Fruit fly (Drosophila melanogaster): ENCODE measurements around the gene Cmpk.

The Cmpk gene

DNA sequence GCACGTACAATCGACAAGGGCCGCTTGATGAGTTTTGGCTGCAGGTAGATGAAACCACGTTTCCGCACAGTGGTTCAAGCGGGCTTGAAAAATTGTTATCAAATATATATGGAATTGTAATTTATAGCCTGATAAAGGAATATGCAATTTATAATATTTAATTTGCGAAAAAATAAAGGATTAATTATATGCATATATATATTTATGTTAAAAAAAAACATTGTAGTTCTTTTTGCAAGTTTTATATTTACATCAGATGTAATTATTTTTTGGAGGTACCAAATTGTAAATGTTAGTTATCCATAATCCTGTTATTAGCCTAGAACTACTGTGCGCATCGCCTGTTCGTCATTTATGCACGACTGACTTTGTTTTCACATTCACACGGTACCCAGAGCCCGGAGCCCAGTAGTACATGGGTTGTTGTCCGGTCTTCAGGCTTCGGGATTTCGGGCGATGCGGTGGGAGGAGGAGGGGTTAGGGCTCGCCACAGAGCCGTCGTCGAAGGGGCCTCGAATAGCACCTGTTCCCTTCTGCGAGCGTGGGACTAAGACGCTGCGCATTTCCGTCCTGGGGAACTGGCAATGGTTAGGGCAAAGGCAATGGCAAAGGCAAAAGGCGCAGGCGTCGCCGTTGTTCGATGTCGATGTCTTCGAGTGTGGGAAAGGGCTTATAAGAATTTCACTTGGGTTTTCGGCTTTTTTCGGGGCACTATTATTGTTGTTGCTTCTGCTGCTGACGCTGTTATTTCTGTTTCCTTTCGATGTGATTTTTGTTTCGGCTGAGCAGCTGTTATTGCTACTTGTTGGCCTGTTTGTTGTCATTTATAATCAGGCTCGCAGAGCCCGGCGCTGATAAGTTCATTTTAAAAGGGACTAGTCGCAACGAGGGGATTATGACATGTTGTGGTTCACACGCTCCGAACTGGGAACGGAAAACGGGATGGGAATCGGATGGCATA lies 37.2 kb downstream of the Cmpk start (continued):
- TF ChIP-seq CG4404 (GFP tag; IDR thresholded peaks at IDR 0.05) = peak; percentile 94
- TF ChIP-seq CG8359 (GFP tag; optimal IDR thresholded peaks at IDR 0.05; ENCODE audit: borderline replicate concordance) = peak; percentile 79
- TF ChIP-seq Bdp1 (GFP tag; optimal IDR thresholded peaks at IDR 0.05) = no peak
- peak; percentile 35 for TF ChIP-seq CG17568 (GFP tag; optimal IDR thresholded peaks at IDR 0.05)
- TF ChIP-seq CG18599 (GFP tag; optimal IDR thresholded peaks at IDR 0.05) = peak; percentile 69
- TF ChIP-seq CG11504 (tag; optimal IDR thresholded peaks at IDR 0.05) = peak; percentile 80
- TF ChIP-seq CG10979 (tag; optimal IDR thresholded peaks at IDR 0.05) = peak; percentile 97
- no peak for TF ChIP-seq shn (GFP tag; optimal IDR thresholded peaks at IDR 0.05)
- TF ChIP-seq sug (tag; optimal IDR thresholded peaks at IDR 0.05) = no peak
- TF ChIP-seq dm (GFP tag; optimal IDR thresholded peaks at IDR 0.05) = no peak
- TF ChIP-seq Sry-β (GFP tag; optimal IDR thresholded peaks at IDR 0.05) = no peak
- TF ChIP-seq CG14014 (GFP tag; IDR thresholded peaks at IDR 0.05) = no peak
- peak; percentile 50 for TF ChIP-seq Awh (GFP tag; IDR thresholded peaks at IDR 0.05)
- TF ChIP-seq scrt (GFP tag; optimal IDR thresholded peaks at IDR 0.05) = peak; percentile 40
- TF ChIP-seq CG10209 (GFP tag; optimal IDR thresholded peaks at IDR 0.05) = peak; percentile 84
- TF ChIP-seq nerfin-2 (GFP tag; IDR thresholded peaks at IDR 0.05; ENCODE audit: partially characterized antibody) = no peak
- no peak for TF ChIP-seq usp (GFP tag; optimal IDR thresholded peaks at IDR 0.05)
- TF ChIP-seq B-H1 (GFP tag; IDR thresholded peaks at IDR 0.05) = peak; percentile 30; the same call in 1 of the 3 replicates
- no peak for TF ChIP-seq pfk (GFP tag; optimal IDR thresholded peaks at IDR 0.05)
- TF ChIP-seq Sry-δ (GFP tag; optimal IDR thresholded peaks at IDR 0.05) = no peak
- peak; percentile 24 for TF ChIP-seq cwo (GFP tag; optimal IDR thresholded peaks at IDR 0.05)
- TF ChIP-seq HHEX (GFP tag; optimal IDR thresholded peaks at IDR 0.05) = peak; percentile 59
- TF ChIP-seq CG5953 (GFP tag; IDR thresholded peaks at IDR 0.05) = no peak
- TF ChIP-seq inv (GFP tag; IDR thresholded peaks at IDR 0.05; ENCODE audit: partially characterized antibody) = no peak
- peak; percentile 29; the same call in 1 of the 2 replicates for TF ChIP-seq CG10321 (GFP tag; IDR thresholded peaks at IDR 0.05)
- TF ChIP-seq CG4328 (GFP tag; optimal IDR thresholded peaks at IDR 0.05) = peak; percentile 53
- TF ChIP-seq CG1832 (GFP tag; optimal IDR thresholded peaks at IDR 0.05) = no peak
- TF ChIP-seq kay (GFP tag; optimal IDR thresholded peaks at IDR 0.05) = peak; percentile 31
- 0 out of 3 replicates have a peak, but pooled peaks have one; percentile 4 for TF ChIP-seq z (GFP tag; IDR thresholded peaks at IDR 0.05)
- peak; percentile 37 for TF ChIP-seq CG3281 (GFP tag; optimal IDR thresholded peaks at IDR 0.05)
- no peak for TF ChIP-seq Side (GFP tag; optimal IDR thresholded peaks at IDR 0.05)
- TF ChIP-seq Vsx1 (GFP tag; optimal IDR thresholded peaks at IDR 0.05) = peak; percentile 77
- TF ChIP-seq CG32772 (GFP tag; IDR thresholded peaks at IDR 0.05) = peak; percentile 61
- peak; percentile 88 for TF ChIP-seq CG18476 (GFP tag; optimal IDR thresholded peaks at IDR 0.05)
- peak; percentile 73 for TF ChIP-seq Abd-B (GFP tag; optimal IDR thresholded peaks at IDR 0.05)
- peak; percentile 94 for TF ChIP-seq CG7556 (GFP tag; optimal IDR thresholded peaks at IDR 0.05)
- TF ChIP-seq pan (optimal IDR thresholded peaks at IDR 0.05) = no peak
- TF ChIP-seq pan (GFP tag; optimal IDR thresholded peaks at IDR 0.05 in 1 of 2, IDR thresholded peaks at IDR 0.05 in 1 of 2) = peak in 1 of 2 experiments; percentile 34
- TF ChIP-seq nau (GFP tag; optimal IDR thresholded peaks at IDR 0.05) = peak; percentile 55
- TF ChIP-seq CG9817 (tag; optimal IDR thresholded peaks at IDR 0.05) = no peak
- peak; percentile 38 for TF ChIP-seq h (optimal IDR thresholded peaks at IDR 0.05)
- TF ChIP-seq ato (GFP tag; IDR thresholded peaks at IDR 0.05; ENCODE audit: partially characterized antibody) = no peak
- TF ChIP-seq CG14050 (GFP tag; IDR thresholded peaks at IDR 0.05) = no peak; the same call in 2 of the 3 replicates
- peak; percentile 43; the same call in 1 of the 2 replicates for TF ChIP-seq wor (GFP tag; IDR thresholded peaks at IDR 0.05)
- no peak for TF ChIP-seq hth (optimal IDR thresholded peaks at IDR 0.05)
- peak; percentile 70 for TF ChIP-seq CG32767 (GFP tag; IDR thresholded peaks at IDR 0.05)
- no peak for TF ChIP-seq lilli (GFP tag; optimal IDR thresholded peaks at IDR 0.05)
- TF ChIP-seq CG4707 (GFP tag; optimal IDR thresholded peaks at IDR 0.05) = no peak

All from whole organism, embryonic.